Fruit fly (Drosophila melanogaster): ENCODE measurements around the gene CG8010.

The CG8010 gene

dm6 chrX:19285441-19285840 lies 16.7 kb upstream of the CG8010 start:
- no peak for TF ChIP-seq ss (GFP tag; optimal IDR thresholded peaks at IDR 0.05)
- TF ChIP-seq svp (GFP tag), result peak; percentile 69
- TF ChIP-seq CG9139 (GFP tag; optimal IDR thresholded peaks at IDR 0.05), result no peak
- no peak for TF ChIP-seq CG32006 (GFP tag; optimal IDR thresholded peaks at IDR 0.05)
- peak; percentile 45 for TF ChIP-seq Eip78C (GFP tag)
- TF ChIP-seq vri (GFP tag; optimal IDR thresholded peaks at IDR 0.05), result peak; percentile 90
- TF ChIP-seq esn (GFP tag; optimal IDR thresholded peaks at IDR 0.05), result no peak
- no peak for TF ChIP-seq salr (GFP tag; optimal IDR thresholded peaks at IDR 0.05)

DNA sequence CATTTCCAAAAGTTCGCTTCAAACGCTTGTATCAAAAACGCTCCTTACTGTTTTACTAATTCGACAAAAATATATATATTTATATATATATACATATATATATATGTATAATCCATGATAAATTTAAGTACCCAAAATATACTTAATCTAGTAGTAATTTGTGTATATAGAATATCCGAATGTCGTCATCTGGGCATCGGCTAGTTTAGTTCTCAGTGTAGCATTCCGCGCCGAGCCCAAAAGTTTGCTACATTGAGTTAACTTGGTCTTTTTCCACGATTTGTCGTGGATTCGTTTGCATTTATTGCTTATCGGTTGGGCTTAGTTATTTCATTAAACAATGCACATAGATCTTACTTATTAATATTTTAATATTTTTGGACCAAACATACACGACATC lies 12.6 kb upstream of the CG8010 start:
- TF ChIP-seq CG34406 (GFP tag; optimal IDR thresholded peaks at IDR 0.05) (peak; percentile 67), CG8632 (GFP tag; optimal IDR thresholded peaks at IDR 0.05) (peak; percentile 49), Sox14 (GFP tag; optimal IDR thresholded peaks at IDR 0.05) (peak; percentile 16), CG6163 (GFP tag; IDR thresholded peaks at IDR 0.05) (peak; percentile 58), CG6854 (GFP tag; optimal IDR thresholded peaks at IDR 0.05) (no peak), Hr39 (GFP tag; optimal IDR thresholded peaks at IDR 0.05) (peak; percentile 20), Eip75B (GFP tag; optimal IDR thresholded peaks at IDR 0.05) (no peak), achi (GFP tag; optimal IDR thresholded peaks at IDR 0.05) (peak; percentile 31), eg (GFP tag; IDR thresholded peaks at IDR 0.05) (peak; percentile 66; the same call in 2 of the 3 replicates), CG4318 (GFP tag; optimal IDR thresholded peaks at IDR 0.05) (no peak), lz (GFP tag; optimal IDR thresholded peaks at IDR 0.05) (peak; percentile 20), esn (GFP tag; optimal IDR thresholded peaks at IDR 0.05) (peak; percentile 44), Lpt (GFP tag; optimal IDR thresholded peaks at IDR 0.05) (peak; percentile 2), Ets96B (tag; optimal IDR thresholded peaks at IDR 0.05) (peak; percentile 9), CG15336 (GFP tag; IDR thresholded peaks at IDR 0.05) (peak; percentile 45; the same call in 1 of the 2 replicates), topi (GFP tag; optimal IDR thresholded peaks at IDR 0.05) (peak; percentile 22), CG10631 (GFP tag; optimal IDR thresholded peaks at IDR 0.05) (no peak), salr (GFP tag; optimal IDR thresholded peaks at IDR 0.05) (no peak)

DNA sequence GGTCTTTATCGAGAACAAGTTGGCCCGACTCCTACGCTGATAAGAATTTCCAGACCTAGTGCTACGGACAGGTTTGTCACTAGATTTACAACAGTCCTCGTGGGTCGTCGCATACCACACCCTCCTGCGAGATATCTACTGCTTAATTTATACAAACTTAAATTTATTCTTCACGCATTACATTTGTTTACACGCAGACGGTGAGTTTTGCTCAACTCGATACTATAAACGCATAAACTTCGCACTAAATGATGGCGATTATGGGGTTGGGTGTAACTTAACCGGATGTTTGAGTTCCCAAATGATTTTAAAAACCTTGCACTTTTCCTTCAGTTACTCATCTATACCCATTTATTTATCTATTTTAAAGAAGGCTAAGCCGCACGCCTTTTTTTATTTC lies 12.0 kb upstream of the CG8010 start:
- no peak for TF ChIP-seq Hr39 (GFP tag; optimal IDR thresholded peaks at IDR 0.05)
- TF ChIP-seq CG15336 (GFP tag; IDR thresholded peaks at IDR 0.05), result no peak
- TF ChIP-seq Eip93F (GFP tag; optimal IDR thresholded peaks at IDR 0.05), result no peak
- TF ChIP-seq Lpt (GFP tag; optimal IDR thresholded peaks at IDR 0.05), result no peak
- TF ChIP-seq pdm3 (GFP tag; optimal IDR thresholded peaks at IDR 0.05), result no peak
- TF ChIP-seq topi (GFP tag; optimal IDR thresholded peaks at IDR 0.05), result no peak
- no peak for TF ChIP-seq CG11294 (GFP tag; IDR thresholded peaks at IDR 0.05)
- no peak for TF ChIP-seq acj6 (GFP tag; optimal IDR thresholded peaks at IDR 0.05)
- no peak for TF ChIP-seq Hr38 (GFP tag; optimal IDR thresholded peaks at IDR 0.05)
- no peak for TF ChIP-seq CG8319 (GFP tag; optimal IDR thresholded peaks at IDR 0.05)
- no peak for TF ChIP-seq lz (GFP tag; optimal IDR thresholded peaks at IDR 0.05)
- no peak for TF ChIP-seq fkh (GFP tag; optimal IDR thresholded peaks at IDR 0.05)
- TF ChIP-seq CG31627 (GFP tag; optimal IDR thresholded peaks at IDR 0.05), result no peak
- no peak for TF ChIP-seq CG6276 (GFP tag; optimal IDR thresholded peaks at IDR 0.05)
- no peak for TF ChIP-seq vri (GFP tag; optimal IDR thresholded peaks at IDR 0.05)

DNA sequence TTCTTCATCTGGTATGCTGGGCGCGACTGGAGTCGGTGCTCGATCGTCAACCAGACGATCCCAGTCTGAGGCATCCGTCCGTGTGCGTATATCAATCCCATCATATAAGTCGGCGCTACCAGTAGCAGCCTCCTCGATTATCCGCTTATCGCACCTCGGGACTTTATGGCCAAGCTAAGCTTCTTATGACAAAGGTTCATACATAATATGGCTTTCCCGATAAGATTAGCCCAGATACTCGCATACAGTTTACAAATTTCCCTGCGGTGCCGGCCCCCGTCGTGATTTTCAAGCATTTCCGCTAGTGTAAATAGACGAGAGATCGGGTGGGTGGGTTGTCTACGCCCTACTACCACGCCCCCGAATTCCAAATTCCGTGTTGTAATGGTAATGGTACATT lies 11.6 kb upstream of the CG8010 start, which contains the start of gene CG8028:
Gene CG8028, minus strand, starts transcription at position 101 of the 400 bp plus-strand sequence.
- TF ChIP-seq CG11294 (GFP tag; IDR thresholded peaks at IDR 0.05) (no peak), Hr39 (GFP tag; optimal IDR thresholded peaks at IDR 0.05) (no peak), cyc (GFP tag; optimal IDR thresholded peaks at IDR 0.05) (no peak), CG8319 (GFP tag; optimal IDR thresholded peaks at IDR 0.05) (no peak), Sox14 (GFP tag; optimal IDR thresholded peaks at IDR 0.05) (no peak), Eip75B (GFP tag; optimal IDR thresholded peaks at IDR 0.05) (no peak), Blimp-1 (GFP tag; optimal IDR thresholded peaks at IDR 0.05) (no peak), CG32006 (GFP tag; optimal IDR thresholded peaks at IDR 0.05) (no peak), lz (GFP tag; optimal IDR thresholded peaks at IDR 0.05) (no peak), pdm3 (GFP tag; optimal IDR thresholded peaks at IDR 0.05) (no peak)

Data from whole organism, prepupa.